Fruit fly (Drosophila melanogaster) whole organism, embryonic: ENCODE data around the gene CG46313.
A peak's percentile ranks its signal among the peaks of the same experiment; 100 is the strongest.

ENCODE experiments used
- Atf6 ChIP-seq: fragments of 200-800 bp; sonication (Bioruptor generic); IDR thresholded peaks from 2 replicates; pipeline ENCODE4 v1.3.6; 2022; ENCODE audit warnings: missing biosample characterization, missing genetic modification characterization
- Blimp-1 ChIP-seq: fragments of 200-800 bp; sonication (Bioruptor generic); optimal IDR thresholded peaks from 3 replicates; lab custom pipeline; 2018; ENCODE audit warnings: missing biosample characterization, missing genetic modification characterization, mild to moderate bottlenecking, moderate library complexity, missing genetic modification reagents
- CG10321 ChIP-seq: fragments of 200-800 bp; sonication (Bioruptor generic); IDR thresholded peaks from 2 replicates; pipeline ENCODE4 v1.3.6; 2022; ENCODE audit warnings: missing biosample characterization, missing genetic modification characterization
- CG11695 ChIP-seq: fragments of 200-800 bp; sonication (Bioruptor generic); IDR thresholded peaks from 3 replicates; pipeline ENCODE4 v1.3.6; 2022; ENCODE audit warnings: missing biosample characterization, missing genetic modification characterization
- CG12769 ChIP-seq: fragments of 200-800 bp; sonication (Bioruptor generic); optimal IDR thresholded peaks from 2 replicates; lab custom pipeline; 2019; ENCODE audit warnings: missing biosample characterization, mild to moderate bottlenecking, missing genetic modification characterization, moderate library complexity
- CG13775 ChIP-seq: fragments of 200-800 bp; sonication (Bioruptor generic); optimal IDR thresholded peaks from 3 replicates; lab custom pipeline; 2017; ENCODE audit warnings: missing biosample characterization, mild to moderate bottlenecking, missing genetic modification characterization
- CG14965 ChIP-seq: fragments of 200-800 bp; sonication (Bioruptor generic); optimal IDR thresholded peaks from 2 replicates; lab custom pipeline; 2016; ENCODE audit warnings: missing biosample characterization, missing genetic modification characterization, borderline replicate concordance
- CG15073 ChIP-seq: fragments of 200-800 bp; sonication (Bioruptor generic); optimal IDR thresholded peaks from 2 replicates; lab custom pipeline; 2016; ENCODE audit warnings: missing biosample characterization, missing genetic modification characterization
- CG16863 ChIP-seq: fragments of 200-800 bp; sonication (Bioruptor generic); optimal IDR thresholded peaks from 3 replicates; lab custom pipeline; 2016; ENCODE audit warnings: missing biosample characterization, missing genetic modification characterization
- CG1832 ChIP-seq: fragments of 200-800 bp; sonication (Bioruptor generic); optimal IDR thresholded peaks from 2 replicates; lab custom pipeline; 2017; ENCODE audit warnings: missing biosample characterization, mild to moderate bottlenecking, missing genetic modification characterization, inconsistent platforms
- CG2199 ChIP-seq: fragments of 200-800 bp; sonication (Bioruptor generic); IDR thresholded peaks from 3 replicates; pipeline ENCODE4 v1.3.6; 2022; ENCODE audit warnings: missing biosample characterization, missing genetic modification characterization
- CG9727 ChIP-seq: fragments of 200-800 bp; sonication (Bioruptor generic); optimal IDR thresholded peaks from 3 replicates; lab custom pipeline; 2017; ENCODE audit warnings: missing biosample characterization, mild to moderate bottlenecking, missing genetic modification characterization
- CG9797 ChIP-seq: fragments of 200-800 bp; sonication (Bioruptor generic); optimal IDR thresholded peaks from 3 replicates; lab custom pipeline; 2018; ENCODE audit warnings: missing biosample characterization, mild to moderate bottlenecking, missing genetic modification characterization
- Chrac-16 ChIP-seq: fragments of 200-800 bp; sonication (Bioruptor generic); optimal IDR thresholded peaks from 3 replicates; lab custom pipeline; 2016; ENCODE audit warnings: missing biosample characterization, missing genetic modification characterization
- CrebB ChIP-seq: fragments of 200-800 bp; sonication (Bioruptor generic); optimal IDR thresholded peaks from 3 replicates; lab custom pipeline; 2018; ENCODE audit warnings: missing biosample characterization, mild to moderate bottlenecking, missing genetic modification characterization
- D19B ChIP-seq: fragments of 200-800 bp; sonication (Bioruptor generic); optimal IDR thresholded peaks from 2 replicates; lab custom pipeline; 2017; ENCODE audit warnings: missing biosample characterization, mild to moderate bottlenecking, missing genetic modification characterization
- E2f1 ChIP-seq: fragments of 200-800 bp; sonication (Bioruptor generic); IDR thresholded peaks from 2 replicates; pipeline ENCODE4 v1.3.6; 2022; ENCODE audit warnings: missing biosample characterization, missing genetic modification characterization
- E2f2 ChIP-seq: fragments of 200-800 bp; sonication (Bioruptor generic); IDR thresholded peaks from 2 replicates; pipeline ENCODE4 v1.3.6; 2022; ENCODE audit warnings: missing biosample characterization, missing genetic modification characterization
- HLH3B ChIP-seq: fragments of 200-800 bp; sonication (Bioruptor generic); IDR thresholded peaks from 2 replicates; pipeline ENCODE4 v1.3.6; 2022; ENCODE audit warnings: missing biosample characterization, missing genetic modification characterization
- Hey ChIP-seq: fragments of 200-800 bp; sonication (Bioruptor generic); optimal IDR thresholded peaks from 3 replicates; lab custom pipeline; 2018; ENCODE audit warnings: missing biosample characterization, mild to moderate bottlenecking, missing genetic modification characterization
- Jarid2 ChIP-seq: fragments of 200-800 bp; sonication (Bioruptor generic); optimal IDR thresholded peaks from 3 replicates; lab custom pipeline; 2017; ENCODE audit warnings: mild to moderate bottlenecking, missing biosample characterization, missing genetic modification reagents, missing genetic modification characterization
- Kr ChIP-seq: fragments of 200-800 bp; sonication (Bioruptor generic); optimal IDR thresholded peaks from 2 replicates; lab custom pipeline; 2017; ENCODE audit warnings: missing biosample characterization, mild to moderate bottlenecking, missing genetic modification characterization
- Sox102F ChIP-seq: fragments of 200-800 bp; sonication (Bioruptor generic); optimal IDR thresholded peaks from 2 replicates; lab custom pipeline; 2018; ENCODE audit warnings: missing biosample characterization, mild to moderate bottlenecking, missing genetic modification characterization, moderate library complexity
- abd-A ChIP-seq: fragments of 200-800 bp; sonication (Bioruptor generic); optimal IDR thresholded peaks from 3 replicates; lab custom pipeline; 2019; ENCODE audit warnings: missing biosample characterization, mild to moderate bottlenecking, missing genetic modification characterization, moderate library complexity
- ato ChIP-seq: fragments of 200-800 bp; sonication (Bioruptor generic); IDR thresholded peaks from 2 replicates; pipeline ENCODE4 v1.3.6; 2022; ENCODE audit warnings: missing biosample characterization, missing genetic modification characterization; ENCODE audit not compliant: partially characterized antibody
- bbx ChIP-seq: fragments of 200-800 bp; sonication (Bioruptor generic); IDR thresholded peaks from 2 replicates; pipeline ENCODE4 v1.3.6; 2022; ENCODE audit warnings: missing biosample characterization, missing genetic modification characterization; ENCODE audit not compliant: partially characterized antibody
- croc ChIP-seq: fragments of 200-800 bp; sonication (Bioruptor generic); conservative IDR thresholded peaks from 3 replicates; pipeline ENCODE4 v1.3.6; 2022; ENCODE audit warnings: missing biosample characterization, missing genetic modification characterization
- crol ChIP-seq: fragments of 200-800 bp; sonication (Bioruptor generic); IDR thresholded peaks from 2 replicates; pipeline ENCODE4 v1.3.6; 2022; ENCODE audit warnings: missing biosample characterization, missing genetic modification characterization
- cwo ChIP-seq: fragments of 200-800 bp; sonication (Bioruptor generic); optimal IDR thresholded peaks from 3 replicates; lab custom pipeline; 2017; ENCODE audit warnings: missing biosample characterization, missing genetic modification characterization, mild to moderate bottlenecking, moderate library complexity, missing genetic modification reagents
- da ChIP-seq: fragments of 200-800 bp; sonication (Bioruptor generic); optimal IDR thresholded peaks from 2 replicates; lab custom pipeline; 2016; ENCODE audit warnings: missing biosample characterization, missing genetic modification characterization
- danr ChIP-seq: fragments of 200-800 bp; sonication (Bioruptor generic); IDR thresholded peaks from 2 replicates; pipeline ENCODE4 v1.3.6; 2022; ENCODE audit warnings: missing biosample characterization, missing genetic modification characterization
- dmrt11E ChIP-seq: fragments of 200-800 bp; sonication (Bioruptor generic); optimal IDR thresholded peaks from 3 replicates; lab custom pipeline; 2018; ENCODE audit warnings: missing biosample characterization, mild to moderate bottlenecking, missing genetic modification characterization, moderate library complexity
- emc ChIP-seq: fragments of 200-800 bp; sonication (Bioruptor generic); optimal IDR thresholded peaks from 2 replicates; lab custom pipeline; 2016; ENCODE audit warnings: missing biosample characterization, missing genetic modification characterization
- ewg ChIP-seq: fragments of 200-800 bp; sonication (Bioruptor generic); optimal IDR thresholded peaks from 3 replicates; lab custom pipeline; 2017; ENCODE audit warnings: mild to moderate bottlenecking, missing biosample characterization, missing genetic modification reagents, missing genetic modification characterization
- gem ChIP-seq: fragments of 200-800 bp; sonication (Bioruptor generic); optimal IDR thresholded peaks from 2 replicates; lab custom pipeline; 2019; ENCODE audit warnings: missing biosample characterization, mild to moderate bottlenecking, missing genetic modification characterization, moderate library complexity
- grn ChIP-seq: fragments of 200-800 bp; sonication (Bioruptor generic); optimal IDR thresholded peaks from 3 replicates; lab custom pipeline; 2017; ENCODE audit warnings: missing biosample characterization, missing genetic modification characterization
- gsb-n ChIP-seq: fragments of 200-800 bp; sonication (Bioruptor generic); optimal IDR thresholded peaks from 3 replicates; lab custom pipeline; 2018; ENCODE audit warnings: missing biosample characterization, mild to moderate bottlenecking, missing genetic modification characterization
- hbn ChIP-seq: fragments of 200-800 bp; sonication (Bioruptor generic); IDR thresholded peaks from 2 replicates; pipeline ENCODE4 v1.3.6; 2022; ENCODE audit warnings: missing biosample characterization, missing genetic modification characterization; ENCODE audit not compliant: partially characterized antibody
- her ChIP-seq: fragments of 200-800 bp; sonication (Bioruptor generic); optimal IDR thresholded peaks from 2 replicates; lab custom pipeline; 2016; ENCODE audit warnings: missing biosample characterization, missing genetic modification characterization
- jumu ChIP-seq: fragments of 200-800 bp; sonication (Bioruptor generic); optimal IDR thresholded peaks from 3 replicates; lab custom pipeline; 2016; ENCODE audit warnings: missing biosample characterization, missing genetic modification characterization
- klu ChIP-seq: fragments of 200-800 bp; sonication (Bioruptor generic); IDR thresholded peaks from 2 replicates; pipeline ENCODE4 v1.3.6; 2022; ENCODE audit warnings: missing biosample characterization, missing genetic modification characterization
- nerfin-2 ChIP-seq: fragments of 200-800 bp; sonication (Bioruptor generic); IDR thresholded peaks from 2 replicates; pipeline ENCODE4 v1.3.6; 2022; ENCODE audit warnings: missing biosample characterization, missing genetic modification characterization; ENCODE audit not compliant: partially characterized antibody
- oc ChIP-seq: fragments of 200-800 bp; sonication (Bioruptor generic); optimal IDR thresholded peaks from 2 replicates; lab custom pipeline; 2018; ENCODE audit warnings: missing biosample characterization, mild to moderate bottlenecking, missing genetic modification characterization, moderate library complexity
- onecut ChIP-seq: fragments of 200-800 bp; sonication (Bioruptor generic); IDR thresholded peaks from 2 replicates; pipeline ENCODE4 v1.3.6; 2022; ENCODE audit warnings: missing biosample characterization, missing genetic modification characterization
- pros ChIP-seq: fragments of 200-800 bp; sonication (Bioruptor generic); optimal IDR thresholded peaks from 3 replicates; lab custom pipeline; 2019; ENCODE audit warnings: missing biosample characterization, mild to moderate bottlenecking, missing genetic modification characterization, moderate library complexity
- rib ChIP-seq: fragments of 200-800 bp; sonication (Bioruptor generic); IDR thresholded peaks from 2 replicates; pipeline ENCODE4 v1.3.6; 2022; ENCODE audit warnings: missing biosample characterization, missing genetic modification characterization
- ro ChIP-seq: fragments of 200-800 bp; sonication (Bioruptor generic); IDR thresholded peaks from 2 replicates; pipeline ENCODE4 v1.3.6; 2022; ENCODE audit warnings: missing biosample characterization, missing genetic modification characterization
- sens ChIP-seq: fragments of 200-800 bp; sonication (Bioruptor generic); peaks from one replicate; lab custom pipeline; 2016; ENCODE audit warnings: missing biosample characterization, missing genetic modification characterization
- sob ChIP-seq: fragments of 200-800 bp; sonication (Bioruptor generic); IDR thresholded peaks from 2 replicates; pipeline ENCODE4 v1.3.6; 2022; ENCODE audit warnings: missing biosample characterization, missing genetic modification characterization
- sr ChIP-seq: fragments of 200-800 bp; sonication (Bioruptor generic); IDR thresholded peaks from 3 replicates; pipeline ENCODE4 v1.3.6; 2022; ENCODE audit warnings: missing biosample characterization, missing genetic modification characterization
- vvl ChIP-seq: fragments of 200-800 bp; sonication (Bioruptor generic); IDR thresholded peaks from 2 replicates; pipeline ENCODE4 v1.3.6; 2022; ENCODE audit warnings: missing biosample characterization, missing genetic modification characterization

The CG46313 gene

DNA sequence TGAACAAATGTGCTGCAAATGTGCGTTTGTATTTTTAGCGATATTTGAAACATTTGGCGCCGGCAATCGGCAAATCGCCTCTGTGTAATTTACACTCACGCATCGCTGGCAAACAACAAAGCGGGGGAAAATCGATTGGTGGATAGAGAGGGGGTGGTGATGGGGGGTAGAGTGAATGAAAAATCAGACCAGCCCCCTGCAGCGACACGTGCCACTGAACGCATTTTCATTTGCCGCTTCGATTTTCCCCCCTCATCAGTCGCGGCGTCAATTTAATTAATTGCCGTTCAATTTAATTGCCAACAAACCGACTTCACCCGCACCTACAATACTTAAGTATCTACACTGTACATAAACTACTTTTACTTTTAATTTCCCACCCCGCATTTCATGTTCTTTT lies 42.9 kb upstream of the CG46313 start:
- TF ChIP-seq crol (peak; percentile 62; the same call in 1 of the 2 replicates), onecut (GFP tag; lab: Robert Waterston, UW) (peak; percentile 47), dmrt11E (no peak), croc (GFP tag; lab: Robert Waterston, UW) (no peak), jumu (GFP tag; lab: Kevin White, UChicago) (no peak), Hey (tag; lab: Kevin White, UChicago) (peak; percentile 80), bbx (GFP tag; lab: Robert Waterston, UW) (no peak), cwo (GFP tag; lab: Kevin White, UChicago) (peak; percentile 10), CG15073 (GFP tag; lab: Kevin White, UChicago) (no peak)
- TF ChIP-seq, all 482 proteins: peak for 4

DNA sequence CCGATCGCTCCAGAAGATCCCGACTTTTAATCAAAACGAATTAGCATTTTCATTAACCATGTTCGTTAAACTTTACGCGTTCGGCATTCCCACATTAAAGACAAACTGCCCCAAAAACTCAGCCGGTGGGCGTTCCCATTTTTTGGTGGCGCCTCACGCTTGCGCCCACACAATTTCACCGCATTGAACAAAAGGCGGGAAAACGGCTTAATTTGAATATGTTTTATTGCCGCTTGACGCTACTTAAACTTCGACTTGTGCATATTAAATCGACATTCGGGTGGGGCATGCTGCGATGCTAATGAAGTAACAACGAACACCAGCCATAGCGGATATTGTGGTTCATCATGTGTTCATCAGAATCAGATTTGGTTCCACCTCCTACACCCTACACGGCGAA lies 41.8 kb upstream of the CG46313 start:
- TF ChIP-seq ato: no peak
- TF ChIP-seq ewg (GFP tag; lab: Kevin White, UChicago): no peak
- no peak for TF ChIP-seq CG9797
- no peak for TF ChIP-seq da
- TF ChIP-seq abd-A (tag; lab: Kevin White, UChicago): peak; percentile 14
- TF ChIP-seq rib (GFP tag; lab: Robert Waterston, UW): no peak
- TF ChIP-seq CG16863: no peak
- no peak for TF ChIP-seq grn (GFP tag; lab: Kevin White, UChicago)
- peak; percentile 54; the same call in 1 of the 2 replicates for TF ChIP-seq vvl (GFP tag; lab: Robert Waterston, UW)
- no peak for TF ChIP-seq E2f1 (GFP tag; lab: Robert Waterston, UW)
- TF ChIP-seq emc (GFP tag; lab: Kevin White, UChicago): no peak
- TF ChIP-seq oc (tag; lab: Kevin White, UChicago): peak; percentile 12
- no peak for TF ChIP-seq Jarid2 (GFP tag; lab: Kevin White, UChicago)
- no peak for TF ChIP-seq nerfin-2 (GFP tag; lab: Robert Waterston, UW)
- TF ChIP-seq CG10321 (GFP tag; lab: Robert Waterston, UW): no peak
- TF ChIP-seq klu (GFP tag; lab: Robert Waterston, UW): no peak
- peak; percentile 22 for TF ChIP-seq CG12769 (tag; lab: Kevin White, UChicago)
- TF ChIP-seq E2f2 (GFP tag; lab: Robert Waterston, UW): no peak
- TF ChIP-seq ro: no peak
- no peak for TF ChIP-seq CG14965
- no peak for TF ChIP-seq D19B
- peak; percentile 52; the same call in 1 of the 3 replicates for TF ChIP-seq sr (GFP tag; lab: Robert Waterston, UW)
- TF ChIP-seq CG11695: no peak
- no peak for TF ChIP-seq Kr (GFP tag; lab: Kevin White, UChicago)
- no peak for TF ChIP-seq Blimp-1
- no peak for TF ChIP-seq CrebB
- TF ChIP-seq CG1832 (GFP tag; lab: Kevin White, UChicago): no peak
- TF ChIP-seq sob (GFP tag; lab: Robert Waterston, UW): no peak
- TF ChIP-seq danr: no peak
- TF ChIP-seq Atf6 (GFP tag; lab: Robert Waterston, UW): no peak
- TF ChIP-seq pros (GFP tag; lab: Kevin White, UChicago): no peak
- TF ChIP-seq CG13775 (GFP tag; lab: Kevin White, UChicago): no peak
- no peak for TF ChIP-seq HLH3B (GFP tag; lab: Robert Waterston, UW)
- TF ChIP-seq CG9727 (GFP tag; lab: Kevin White, UChicago): no peak
- no peak for TF ChIP-seq Chrac-16 (GFP tag; lab: Kevin White, UChicago)
- no peak for TF ChIP-seq Sox102F (GFP tag; lab: Kevin White, UChicago)
- TF ChIP-seq gem (tag; lab: Kevin White, UChicago): no peak
- TF ChIP-seq gsb-n (tag; lab: Kevin White, UChicago): peak; percentile 5
- TF ChIP-seq sens: no peak
- TF ChIP-seq her: no peak
- TF ChIP-seq CG2199 (GFP tag; lab: Robert Waterston, UW): no peak
- no peak for TF ChIP-seq hbn (GFP tag; lab: Robert Waterston, UW)
